Fruit fly (Drosophila melanogaster) whole organism, prepupa: ENCODE data around the gene CG10063.

ENCODE experiments used
- CG16779 ChIP-seq: fragments of 200-800 bp; sonication (Bioruptor generic); optimal IDR thresholded peaks from 3 replicates; lab custom pipeline; 2017; ENCODE audit warnings: missing biosample characterization, mild to moderate bottlenecking, missing genetic modification characterization
- CG4318 ChIP-seq: fragments of 200-800 bp; sonication (Bioruptor generic); optimal IDR thresholded peaks from 3 replicates; lab custom pipeline; 2017; ENCODE audit warnings: missing biosample characterization, mild to moderate bottlenecking, missing genetic modification characterization
- CG6276 ChIP-seq: fragments of 200-800 bp; sonication (Bioruptor generic); optimal IDR thresholded peaks from 2 replicates; lab custom pipeline; 2017; ENCODE audit warnings: missing biosample characterization, mild to moderate bottlenecking, missing genetic modification characterization
- CG6808 ChIP-seq: fragments of 200-800 bp; sonication (Bioruptor generic); optimal IDR thresholded peaks from 3 replicates; lab custom pipeline; 2017; ENCODE audit warnings: missing biosample characterization, missing genetic modification characterization, mild to moderate bottlenecking, moderate library complexity, missing genetic modification reagents
- Gug ChIP-seq: fragments of 200-800 bp; sonication (Bioruptor generic); IDR thresholded peaks from 2 replicates; pipeline ENCODE4 v1.3.6; 2022; ENCODE audit warnings: missing biosample characterization, missing genetic modification characterization
- Hr38 ChIP-seq: sonication (Bioruptor generic); optimal IDR thresholded peaks from 2 replicates; lab custom pipeline; 2016; ENCODE audit warnings: missing biosample characterization, missing genetic modification characterization
- Met ChIP-seq: fragments of 200-800 bp; sonication (Bioruptor generic); optimal IDR thresholded peaks from 3 replicates; lab custom pipeline; 2016; ENCODE audit warnings: missing biosample characterization, missing genetic modification characterization
- Sox102F ChIP-seq: fragments of 200-800 bp; sonication (Bioruptor generic); optimal IDR thresholded peaks from 2 replicates; lab custom pipeline; 2016; ENCODE audit warnings: missing biosample characterization, mild to moderate bottlenecking, missing genetic modification characterization
- esn ChIP-seq: fragments of 200-800 bp; sonication (Bioruptor generic); optimal IDR thresholded peaks from 2 replicates; lab custom pipeline; 2016; ENCODE audit warnings: missing biosample characterization, mild to moderate bottlenecking, missing genetic modification characterization, moderate library complexity
- lz ChIP-seq: fragments of 200-800 bp; sonication (Bioruptor generic); optimal IDR thresholded peaks from 3 replicates; lab custom pipeline; 2016; ENCODE audit warnings: missing biosample characterization, missing genetic modification characterization
- spab ChIP-seq: fragments of 200-800 bp; sonication (Bioruptor generic); optimal IDR thresholded peaks from 2 replicates; lab custom pipeline; 2017; ENCODE audit warnings: missing biosample characterization, mild to moderate bottlenecking, missing genetic modification characterization, missing genetic modification reagents
- ss ChIP-seq, 2 experiments: fragments of 200-800 bp; sonication (Bioruptor generic); optimal IDR thresholded peaks; 2 replicates in 1 of 2; 3 replicates in 1 of 2; lab custom pipeline; 2017 to 2018; ENCODE audit warnings: mild to moderate bottlenecking in 2 of 2, missing biosample characterization in 2 of 2, missing genetic modification characterization in 2 of 2, moderate library complexity in 1 of 2

DNA sequence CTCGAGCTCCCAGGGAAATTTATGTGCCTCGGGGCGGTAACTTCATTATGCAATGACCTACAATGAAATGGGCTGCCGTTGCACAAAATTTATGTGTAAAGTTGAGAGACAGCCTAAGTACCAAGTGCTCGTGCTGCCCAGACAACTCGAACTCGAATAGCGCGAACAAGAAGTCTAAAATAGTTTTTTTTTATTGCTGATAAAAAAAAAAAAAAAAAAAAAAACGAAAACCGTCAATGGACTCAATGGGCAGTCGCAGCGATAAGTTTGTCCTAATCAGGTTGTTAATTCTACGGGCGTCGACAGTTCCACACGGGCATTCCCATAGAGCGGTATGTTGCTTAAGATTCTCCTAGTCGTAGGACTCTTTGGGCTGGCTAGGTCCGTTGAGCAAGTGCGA lies 39.6 kb downstream of the CG10063 start, which contains the start of gene CG14820:
- TF ChIP-seq spab (GFP tag; lab: Kevin White, UChicago) (no peak), Met (no peak), CG6276 (no peak), lz (GFP tag; lab: Kevin White, UChicago) (no peak), CG4318 (GFP tag; lab: Kevin White, UChicago) (no peak), CG6808 (GFP tag; lab: Kevin White, UChicago) (no peak), Gug (GFP tag; lab: Robert Waterston, UW) (no peak), esn (GFP tag; lab: Kevin White, UChicago) (no peak), Sox102F (GFP tag; lab: Kevin White, UChicago) (no peak), CG16779 (tag; lab: Kevin White, UChicago) (no peak), Hr38 (GFP tag; lab: Kevin White, UChicago) (no peak), ss (GFP tag; optimal IDR thresholded peaks at IDR 0.05; lab: Kevin White, UChicago) (no peak)
